Fruit fly (Drosophila melanogaster) whole organism, embryonic: ENCODE data around the gene Asator.

ENCODE experiments used
- Adf1 ChIP-seq: fragments of 200-800 bp; sonication (Bioruptor generic); IDR thresholded peaks from 2 replicates; pipeline ENCODE4 v1.3.6; 2022; ENCODE audit warnings: missing biosample characterization, missing genetic modification characterization
- CG10543 ChIP-seq: fragments of 200-800 bp; sonication (Bioruptor generic); optimal IDR thresholded peaks from 3 replicates; lab custom pipeline; 2017; ENCODE audit warnings: missing biosample characterization, mild to moderate bottlenecking, missing genetic modification characterization, moderate library complexity
- CG11696 ChIP-seq: fragments of 200-800 bp; sonication (Bioruptor generic); IDR thresholded peaks from 2 replicates; pipeline ENCODE4 v1.3.6; 2022; ENCODE audit warnings: missing biosample characterization, missing genetic modification characterization
- CG12299 ChIP-seq: fragments of 200-800 bp; sonication (Bioruptor generic); optimal IDR thresholded peaks from 2 replicates; lab custom pipeline; 2018; ENCODE audit warnings: missing biosample characterization, mild to moderate bottlenecking, missing genetic modification characterization
- CG12391 ChIP-seq: fragments of 200-800 bp; sonication (Bioruptor generic); optimal IDR thresholded peaks from 3 replicates; lab custom pipeline; 2018; ENCODE audit warnings: missing biosample characterization, mild to moderate bottlenecking, missing genetic modification characterization, moderate library complexity
- CG13296 ChIP-seq: fragments of 200-800 bp; sonication (Bioruptor generic); optimal IDR thresholded peaks from 3 replicates; lab custom pipeline; 2018; ENCODE audit warnings: missing biosample characterization, mild to moderate bottlenecking, missing genetic modification characterization
- CG15479 ChIP-seq: fragments of 200-800 bp; sonication (Bioruptor generic); optimal IDR thresholded peaks from 3 replicates; lab custom pipeline; 2019; ENCODE audit warnings: missing biosample characterization, mild to moderate bottlenecking, missing genetic modification characterization, moderate library complexity
- CG17568 ChIP-seq: fragments of 200-800 bp; sonication (Bioruptor generic); optimal IDR thresholded peaks from 2 replicates; lab custom pipeline; 2018; ENCODE audit warnings: missing biosample characterization, mild to moderate bottlenecking, missing genetic modification characterization, moderate library complexity
- CG1832 ChIP-seq: fragments of 200-800 bp; sonication (Bioruptor generic); optimal IDR thresholded peaks from 2 replicates; lab custom pipeline; 2017; ENCODE audit warnings: missing biosample characterization, mild to moderate bottlenecking, missing genetic modification characterization, inconsistent platforms
- CG18599 ChIP-seq: fragments of 200-800 bp; sonication (Bioruptor generic); optimal IDR thresholded peaks from 3 replicates; lab custom pipeline; 2017; ENCODE audit warnings: missing biosample characterization, missing genetic modification characterization, mild to moderate bottlenecking, moderate library complexity, missing genetic modification reagents
- CG2199 ChIP-seq: fragments of 200-800 bp; sonication (Bioruptor generic); IDR thresholded peaks from 3 replicates; pipeline ENCODE4 v1.3.6; 2022; ENCODE audit warnings: missing biosample characterization, missing genetic modification characterization
- CG4360 ChIP-seq: fragments of 200-800 bp; sonication (Bioruptor generic); IDR thresholded peaks from 2 replicates; pipeline ENCODE4 v1.3.6; 2022; ENCODE audit warnings: missing biosample characterization, missing genetic modification characterization
- CG4404 ChIP-seq: fragments of 200-800 bp; sonication (Bioruptor generic); IDR thresholded peaks from 2 replicates; pipeline ENCODE4 v1.3.6; 2022; ENCODE audit warnings: missing biosample characterization, missing genetic modification characterization
- CG6175 ChIP-seq: fragments of 200-800 bp; sonication (Bioruptor generic); IDR thresholded peaks from 3 replicates; pipeline ENCODE4 v1.3.6; 2022; ENCODE audit warnings: missing biosample characterization, missing genetic modification characterization
- CG6689 ChIP-seq: fragments of 200-800 bp; sonication (Bioruptor generic); IDR thresholded peaks from 2 replicates; pipeline ENCODE4 v1.3.6; 2022; ENCODE audit warnings: missing biosample characterization, missing genetic modification characterization
- CG9215 ChIP-seq: fragments of 200-800 bp; sonication (Bioruptor generic); IDR thresholded peaks from 2 replicates; pipeline ENCODE4 v1.3.6; 2022; ENCODE audit warnings: missing biosample characterization, missing genetic modification characterization
- Chrac-16 ChIP-seq: fragments of 200-800 bp; sonication (Bioruptor generic); optimal IDR thresholded peaks from 3 replicates; lab custom pipeline; 2016; ENCODE audit warnings: missing biosample characterization, missing genetic modification characterization
- CkIIα-i1 ChIP-seq: fragments of 200-800 bp; sonication (Bioruptor generic); IDR thresholded peaks from 2 replicates; pipeline ENCODE4 v1.3.6; 2022; ENCODE audit warnings: missing biosample characterization, missing genetic modification characterization
- HLHmδ ChIP-seq: fragments of 200-800 bp; sonication (Bioruptor generic); optimal IDR thresholded peaks from 2 replicates; lab custom pipeline; 2018; ENCODE audit warnings: missing biosample characterization, mild to moderate bottlenecking, missing genetic modification characterization, moderate library complexity
- Hr3 ChIP-seq: fragments of 200-800 bp; sonication (Bioruptor generic); optimal IDR thresholded peaks from 3 replicates; lab custom pipeline; 2016; ENCODE audit warnings: missing biosample characterization, missing genetic modification characterization
- Kr ChIP-seq: fragments of 200-800 bp; sonication (Bioruptor generic); optimal IDR thresholded peaks from 2 replicates; lab custom pipeline; 2017; ENCODE audit warnings: missing biosample characterization, mild to moderate bottlenecking, missing genetic modification characterization
- Neu2 ChIP-seq: fragments of 200-800 bp; sonication (Bioruptor generic); optimal IDR thresholded peaks from 3 replicates; lab custom pipeline; 2016; ENCODE audit warnings: missing biosample characterization, missing genetic modification characterization, borderline replicate concordance
- Poxn ChIP-seq: fragments of 200-800 bp; sonication (Bioruptor generic); IDR thresholded peaks from 2 replicates; pipeline ENCODE4 v1.3.6; 2022; ENCODE audit warnings: missing biosample characterization, missing genetic modification characterization
- Side ChIP-seq: fragments of 200-800 bp; sonication (Bioruptor generic); optimal IDR thresholded peaks from 2 replicates; lab custom pipeline; 2016; ENCODE audit warnings: missing biosample characterization, missing genetic modification characterization
- Ssrp ChIP-seq: fragments of 200-800 bp; sonication (Bioruptor generic); optimal IDR thresholded peaks from 2 replicates; lab custom pipeline; 2018; ENCODE audit warnings: missing biosample characterization, mild to moderate bottlenecking, missing genetic modification characterization, moderate library complexity
- Vsx1 ChIP-seq: fragments of 200-800 bp; sonication (Bioruptor generic); optimal IDR thresholded peaks from 2 replicates; lab custom pipeline; 2017; ENCODE audit warnings: missing biosample characterization, mild to moderate bottlenecking, missing genetic modification characterization, missing genetic modification reagents
- abd-A ChIP-seq: fragments of 200-800 bp; sonication (Bioruptor generic); optimal IDR thresholded peaks from 3 replicates; lab custom pipeline; 2019; ENCODE audit warnings: missing biosample characterization, mild to moderate bottlenecking, missing genetic modification characterization, moderate library complexity
- aop ChIP-seq: fragments of 200-800 bp; sonication (Bioruptor generic); IDR thresholded peaks from 2 replicates; pipeline ENCODE4 v1.3.6; 2022; ENCODE audit warnings: missing biosample characterization, missing genetic modification characterization
- caup ChIP-seq: fragments of 200-800 bp; sonication (Bioruptor generic); optimal IDR thresholded peaks from 3 replicates; lab custom pipeline; 2017; ENCODE audit warnings: missing biosample characterization, mild to moderate bottlenecking, missing genetic modification characterization, moderate library complexity; ENCODE audit not compliant: severe bottlenecking
- chinmo ChIP-seq: fragments of 200-800 bp; sonication (Bioruptor generic); IDR thresholded peaks from 4 replicates; pipeline ENCODE4 v1.3.6; 2022; ENCODE audit warnings: missing biosample characterization, missing genetic modification characterization; ENCODE audit not compliant: partially characterized antibody
- cwo ChIP-seq: fragments of 200-800 bp; sonication (Bioruptor generic); optimal IDR thresholded peaks from 3 replicates; lab custom pipeline; 2017; ENCODE audit warnings: missing biosample characterization, missing genetic modification characterization, mild to moderate bottlenecking, moderate library complexity, missing genetic modification reagents
- da ChIP-seq: fragments of 200-800 bp; sonication (Bioruptor generic); optimal IDR thresholded peaks from 2 replicates; lab custom pipeline; 2016; ENCODE audit warnings: missing biosample characterization, missing genetic modification characterization
- ems ChIP-seq: fragments of 200-800 bp; sonication (Bioruptor generic); optimal IDR thresholded peaks from 3 replicates; lab custom pipeline; 2016; ENCODE audit warnings: missing biosample characterization, missing genetic modification characterization
- ewg ChIP-seq: fragments of 200-800 bp; sonication (Bioruptor generic); optimal IDR thresholded peaks from 3 replicates; lab custom pipeline; 2017; ENCODE audit warnings: mild to moderate bottlenecking, missing biosample characterization, missing genetic modification reagents, missing genetic modification characterization
- gcm2 ChIP-seq: fragments of 200-800 bp; sonication (Bioruptor generic); optimal IDR thresholded peaks from 2 replicates; lab custom pipeline; 2016; ENCODE audit warnings: missing biosample characterization, missing genetic modification characterization
- gro ChIP-seq: fragments of 200-800 bp; sonication (Bioruptor generic); optimal IDR thresholded peaks from 2 replicates; lab custom pipeline; 2016; ENCODE audit warnings: missing biosample characterization, missing genetic modification characterization
- inv ChIP-seq: fragments of 200-800 bp; sonication (Bioruptor generic); IDR thresholded peaks from 2 replicates; pipeline ENCODE4 v1.3.6; 2022; ENCODE audit warnings: missing biosample characterization, missing genetic modification characterization; ENCODE audit not compliant: partially characterized antibody
- kay ChIP-seq: fragments of 200-800 bp; sonication (Bioruptor generic); optimal IDR thresholded peaks from 2 replicates; lab custom pipeline; 2016; ENCODE audit warnings: missing biosample characterization, missing genetic modification characterization
- nerfin-1 ChIP-seq: fragments of 200-800 bp; sonication (Bioruptor generic); optimal IDR thresholded peaks from 3 replicates; lab custom pipeline; 2019; ENCODE audit warnings: missing biosample characterization, mild to moderate bottlenecking, missing genetic modification characterization, moderate library complexity
- odd ChIP-seq: fragments of 200-800 bp; sonication (Bioruptor generic); optimal IDR thresholded peaks from 2 replicates; lab custom pipeline; 2017; ENCODE audit warnings: missing biosample characterization, mild to moderate bottlenecking, missing genetic modification characterization
- psq ChIP-seq: fragments of 200-800 bp; sonication (Bioruptor generic); optimal IDR thresholded peaks from 2 replicates; lab custom pipeline; 2017; ENCODE audit warnings: missing biosample characterization, missing genetic modification characterization
- schlank ChIP-seq: fragments of 200-800 bp; sonication (Bioruptor generic); optimal IDR thresholded peaks from 2 replicates; lab custom pipeline; 2018; ENCODE audit warnings: missing biosample characterization, mild to moderate bottlenecking, missing genetic modification characterization
- sd ChIP-seq: fragments of 200-800 bp; sonication (Bioruptor generic); optimal IDR thresholded peaks from 3 replicates; lab custom pipeline; 2018; ENCODE audit warnings: missing biosample characterization, mild to moderate bottlenecking, missing genetic modification characterization, moderate library complexity
- sens ChIP-seq: fragments of 200-800 bp; sonication (Bioruptor generic); peaks from one replicate; lab custom pipeline; 2016; ENCODE audit warnings: missing biosample characterization, missing genetic modification characterization
- sim ChIP-seq: fragments of 200-800 bp; sonication (Bioruptor generic); IDR thresholded peaks from 2 replicates; pipeline ENCODE4 v1.3.6; 2022; ENCODE audit warnings: missing biosample characterization, missing genetic modification characterization
- twi ChIP-seq: fragments of 200-800 bp; optimal IDR thresholded peaks from 2 replicates; lab custom pipeline; 2019; ENCODE audit warnings: missing biosample characterization, mild to moderate bottlenecking, missing genetic modification characterization, moderate library complexity
- yki ChIP-seq: fragments of >200 bp; optimal IDR thresholded peaks from 3 replicates; lab custom pipeline; 2018
- zen2 ChIP-seq: fragments of 200-800 bp; sonication (Bioruptor generic); IDR thresholded peaks from 3 replicates; pipeline ENCODE4 v1.3.6; 2022; ENCODE audit warnings: missing biosample characterization, missing genetic modification characterization; ENCODE audit not compliant: partially characterized antibody

Asator gene

dm6 chr4:507252-508202 is 18.7 kb upstream of the Asator start (continued):
- TF ChIP-seq CG6175 (GFP tag; lab: Robert Waterston, UW) (0 out of 3 replicates have a peak, but pooled peaks have one; percentile 23), zen2 (GFP tag; lab: Robert Waterston, UW) (peak; percentile 55; the same call in 1 of the 3 replicates), schlank (tag; lab: Kevin White, UChicago) (no peak), CG10543 (GFP tag; lab: Kevin White, UChicago) (no peak), kay (no peak), CG12391 (tag; lab: Kevin White, UChicago) (no peak), ewg (GFP tag; lab: Kevin White, UChicago) (no peak), CG17568 (GFP tag; lab: Kevin White, UChicago) (no peak), sens (GFP tag; lab: Kevin White, UChicago) (no peak), CG18599 (GFP tag; lab: Kevin White, UChicago) (peak; percentile 50), CG2199 (GFP tag; lab: Robert Waterston, UW) (peak; percentile 77; the same call in 1 of the 3 replicates), CG1832 (GFP tag; lab: Kevin White, UChicago) (peak; percentile 85), CG12299 (no peak), Ssrp (tag; lab: Kevin White, UChicago) (no peak), abd-A (tag; lab: Kevin White, UChicago) (peak; percentile 92), CG6689 (peak; percentile 91), aop (GFP tag; lab: Robert Waterston, UW) (no peak), inv (GFP tag; lab: Robert Waterston, UW) (no peak), gro (GFP tag; lab: Kevin White, UChicago) (no peak), CG15479 (GFP tag; lab: Kevin White, UChicago) (peak; percentile 66), ems (GFP tag; lab: Kevin White, UChicago) (no peak), twi (tag; lab: Kevin White, UChicago) (no peak), gcm2 (GFP tag; lab: Kevin White, UChicago) (no peak), CG13296 (GFP tag; lab: Kevin White, UChicago) (no peak), CG4404 (GFP tag; lab: Robert Waterston, UW) (no peak), chinmo (GFP tag; lab: Robert Waterston, UW) (peak; percentile 70; the same call in 1 of the 4 replicates), sd (tag; lab: Kevin White, UChicago) (peak; percentile 11), da (no peak), yki (lab: Kevin White, UChicago) (peak; percentile 63), Hr3 (GFP tag; lab: Kevin White, UChicago) (no peak), Vsx1 (GFP tag; lab: Kevin White, UChicago) (no peak), odd (no peak), psq (GFP tag; lab: Kevin White, UChicago) (no peak), CG11696 (GFP tag; lab: Robert Waterston, UW) (no peak), Neu2 (GFP tag; lab: Kevin White, UChicago) (no peak), CG9215 (GFP tag; lab: Robert Waterston, UW) (no peak), Side (no peak), Poxn (GFP tag; lab: Robert Waterston, UW) (no peak), cwo (GFP tag; lab: Kevin White, UChicago) (no peak), CkIIα-i1 (GFP tag; lab: Robert Waterston, UW) (no peak), CG4360 (GFP tag; lab: Robert Waterston, UW) (peak; percentile 28), HLHmδ (no peak), Kr (GFP tag; lab: Kevin White, UChicago) (peak; percentile 74), caup (peak; percentile 17), Adf1 (GFP tag; lab: Robert Waterston, UW) (peak; percentile 48; the same call in 1 of the 2 replicates), sim (GFP tag; lab: Robert Waterston, UW) (no peak), nerfin-1 (tag; lab: Kevin White, UChicago) (peak; percentile 7), Chrac-16 (GFP tag; lab: Kevin White, UChicago) (no peak)
